Worm (Caenorhabditis elegans) whole organism, midembryonic: ENCODE data around the gene T21E8.7.

Source experiments
- T22C8.4 ChIP-seq: fragments of 200-800 bp; sonication (Bioruptor generic); IDR thresholded peaks from 2 replicates; pipeline ENCODE4 v1.3.6; 2022; ENCODE audit warnings: missing genetic modification characterization, missing compliant biosample characterization
- cog-1 ChIP-seq: sonication (generic microtip); optimal IDR thresholded peaks from 2 replicates; lab custom pipeline; 2016; ENCODE audit warnings: missing genetic modification characterization, missing compliant biosample characterization
- flt-1 ChIP-seq: fragments of 200-800 bp; sonication (Bioruptor generic); IDR thresholded peaks from 2 replicates; pipeline ENCODE4 v1.3.6; 2022; ENCODE audit warnings: missing genetic modification characterization, missing compliant biosample characterization
- klf-2 ChIP-seq: fragments of 200-800 bp; sonication (Bioruptor generic); conservative IDR thresholded peaks from 2 replicates; pipeline ENCODE4 v1.3.6; 2022; ENCODE audit warnings: missing genetic modification reagents, missing genetic modification characterization, missing compliant biosample characterization
- med-1 ChIP-seq: sonication (generic microtip); optimal IDR thresholded peaks from 2 replicates; lab custom pipeline; 2017; ENCODE audit warnings: missing genetic modification characterization, mild to moderate bottlenecking, missing compliant biosample characterization, antibody characterized with exemption, missing genetic modification reagents; ENCODE audit not compliant: insufficient read depth
- ref-1 ChIP-seq: fragments of 200-800 bp; sonication (Bioruptor generic); conservative IDR thresholded peaks from 2 replicates; pipeline ENCODE4 v1.3.6; 2022; ENCODE audit warnings: missing genetic modification reagents, missing genetic modification characterization, missing compliant biosample characterization
- tab-1 ChIP-seq: fragments of 200-800 bp; sonication (Bioruptor generic); IDR thresholded peaks from 2 replicates; pipeline ENCODE4 v1.3.6; 2022; ENCODE audit warnings: missing genetic modification characterization, missing compliant biosample characterization
- ztf-23 ChIP-seq: fragments of 200-800 bp; sonication (Bioruptor generic); IDR thresholded peaks from 2 replicates; pipeline ENCODE4 v1.3.6; 2022; ENCODE audit warnings: missing genetic modification reagents, missing genetic modification characterization, missing compliant biosample characterization
- ztf-29 ChIP-seq: fragments of 200-800 bp; sonication (Bioruptor generic); IDR thresholded peaks from 2 replicates; pipeline ENCODE4 v1.3.6; 2022; ENCODE audit warnings: missing genetic modification reagents, missing genetic modification characterization, missing compliant biosample characterization

Gene T21E8.7

ce11 chrX:10902723-10903322 lies 19.5 kb downstream of the T21E8.7 start, which contains the start of gene acbp-3:
Gene acbp-3, plus strand, starts transcription at chrX:10903272.
- TF ChIP-seq klf-2 (GFP tag; lab: Robert Waterston, UW) (no peak), ztf-23 (GFP tag; lab: Robert Waterston, UW) (no peak), ztf-29 (GFP tag; lab: Robert Waterston, UW) (no peak), T22C8.4 (no peak), tab-1 (GFP tag; lab: Robert Waterston, UW) (no peak), flt-1 (GFP tag; lab: Robert Waterston, UW) (no peak), med-1 (no peak), cog-1 (tag; lab: Kevin White, UChicago) (no peak), ref-1 (GFP tag; lab: Robert Waterston, UW) (no peak)

ce11 chrX:10903416-10903815 lies 20.1 kb downstream of the T21E8.7 start:
- TF ChIP-seq cog-1 (tag; lab: Kevin White, UChicago) (no peak), T22C8.4 (no peak), flt-1 (GFP tag; lab: Robert Waterston, UW) (no peak), med-1 (no peak), ref-1 (GFP tag; lab: Robert Waterston, UW) (no peak), ztf-23 (GFP tag; lab: Robert Waterston, UW) (no peak), ztf-29 (GFP tag; lab: Robert Waterston, UW) (no peak), tab-1 (GFP tag; lab: Robert Waterston, UW) (no peak), klf-2 (GFP tag; lab: Robert Waterston, UW) (no peak)

ce11 chrX:10907418-10907817 lies 24.1 kb downstream of the T21E8.7 start:
- TF ChIP-seq klf-2 (GFP tag; lab: Robert Waterston, UW), result no peak
- no peak for TF ChIP-seq ztf-29 (GFP tag; lab: Robert Waterston, UW)
- TF ChIP-seq cog-1 (tag; lab: Kevin White, UChicago), result no peak
- no peak for TF ChIP-seq ztf-23 (GFP tag; lab: Robert Waterston, UW)
- TF ChIP-seq flt-1 (GFP tag; lab: Robert Waterston, UW), result no peak
- TF ChIP-seq med-1, result no peak
- TF ChIP-seq ref-1 (GFP tag; lab: Robert Waterston, UW), result no peak
- no peak for TF ChIP-seq tab-1 (GFP tag; lab: Robert Waterston, UW)
- no peak for TF ChIP-seq T22C8.4

- TF ChIP-seq cog-1 (tag; lab: Kevin White, UChicago) (no peak), med-1 (no peak), T22C8.4 (no peak), klf-2 (GFP tag; lab: Robert Waterston, UW) (no peak), flt-1 (GFP tag; lab: Robert Waterston, UW) (no peak), ztf-29 (GFP tag; lab: Robert Waterston, UW) (no peak), tab-1 (GFP tag; lab: Robert Waterston, UW) (no peak), ztf-23 (GFP tag; lab: Robert Waterston, UW) (no peak), ref-1 (GFP tag; lab: Robert Waterston, UW) (no peak)
Measured at ce11 chrX:10909661-10910060, 26.4 kb downstream of the T21E8.7 start.

- TF ChIP-seq cog-1 (tag; lab: Kevin White, UChicago) (no peak), flt-1 (GFP tag; lab: Robert Waterston, UW) (no peak), ztf-29 (GFP tag; lab: Robert Waterston, UW) (no peak), ref-1 (GFP tag; lab: Robert Waterston, UW) (no peak), T22C8.4 (no peak)
Measured at ce11 chrX:10910716-10911115, 27.4 kb downstream of the T21E8.7 start, which contains the start of gene F47B10.8. Gene F47B10.8, minus strand, starts transcription at chrX:10910816.

ce11 chrX:10913981-10914380 lies 30.7 kb downstream of the T21E8.7 start, which contains the start of gene F47B10.9:
Gene F47B10.9, minus strand, starts transcription at chrX:10914081.
- TF ChIP-seq ztf-29 (GFP tag; lab: Robert Waterston, UW) (no peak), T22C8.4 (no peak), flt-1 (GFP tag; lab: Robert Waterston, UW) (no peak), klf-2 (GFP tag; lab: Robert Waterston, UW) (no peak), cog-1 (tag; lab: Kevin White, UChicago) (no peak), tab-1 (GFP tag; lab: Robert Waterston, UW) (no peak), ref-1 (GFP tag; lab: Robert Waterston, UW) (no peak), med-1 (no peak), ztf-23 (GFP tag; lab: Robert Waterston, UW) (no peak)

- TF ChIP-seq med-1, result no peak
- no peak for TF ChIP-seq cog-1 (tag; lab: Kevin White, UChicago)
- TF ChIP-seq flt-1 (GFP tag; lab: Robert Waterston, UW), result no peak
- TF ChIP-seq ztf-29 (GFP tag; lab: Robert Waterston, UW), result no peak
- no peak for TF ChIP-seq T22C8.4
- no peak for TF ChIP-seq ztf-23 (GFP tag; lab: Robert Waterston, UW)
- no peak for TF ChIP-seq klf-2 (GFP tag; lab: Robert Waterston, UW)
- TF ChIP-seq ref-1 (GFP tag; lab: Robert Waterston, UW), result no peak
- no peak for TF ChIP-seq tab-1 (GFP tag; lab: Robert Waterston, UW)
Measured at ce11 chrX:10914421-10915277, 31.3 kb downstream of the T21E8.7 start.

- TF ChIP-seq flt-1 (GFP tag; lab: Robert Waterston, UW), result no peak
- TF ChIP-seq ztf-23 (GFP tag; lab: Robert Waterston, UW), result no peak
- TF ChIP-seq cog-1 (tag; lab: Kevin White, UChicago), result no peak
- no peak for TF ChIP-seq ztf-29 (GFP tag; lab: Robert Waterston, UW)
- no peak for TF ChIP-seq tab-1 (GFP tag; lab: Robert Waterston, UW)
Measured at ce11 chrX:10916194-10916593, 32.9 kb downstream of the T21E8.7 start.

- TF ChIP-seq med-1 (no peak), tab-1 (GFP tag; lab: Robert Waterston, UW) (no peak), T22C8.4 (no peak), ztf-29 (GFP tag; lab: Robert Waterston, UW) (no peak), cog-1 (tag; lab: Kevin White, UChicago) (no peak), ref-1 (GFP tag; lab: Robert Waterston, UW) (no peak), klf-2 (GFP tag; lab: Robert Waterston, UW) (no peak), ztf-23 (GFP tag; lab: Robert Waterston, UW) (no peak), flt-1 (GFP tag; lab: Robert Waterston, UW) (no peak)
Measured at ce11 chrX:10919613-10920012, 36.3 kb downstream of the T21E8.7 start, which contains the start of gene nstp-9. Gene nstp-9, minus strand, starts transcription at chrX:10919713.
